Worm (Caenorhabditis elegans) whole organism, L4 larva: ENCODE results near the gene ethe-1.

Source experiments
- F26F4.8 ChIP-seq: fragments of 200-800 bp; sonication (Bioruptor generic); conservative IDR thresholded peaks from 2 replicates; pipeline ENCODE4 v1.3.6; 2022; ENCODE audit warnings: missing genetic modification characterization, missing compliant biosample characterization
- F49E8.2 ChIP-seq: sonication (generic microtip); optimal IDR thresholded peaks from 2 replicates; lab custom pipeline; 2016; ENCODE audit warnings: missing compliant biosample characterization, mild to moderate bottlenecking, missing genetic modification characterization, borderline replicate concordance
- T20F7.1 ChIP-seq: fragments of 200-800 bp; sonication (Bioruptor generic); optimal IDR thresholded peaks from 2 replicates; lab custom pipeline; 2018; ENCODE audit warnings: mild to moderate bottlenecking, missing genetic modification characterization, missing compliant biosample characterization
- Y48G9A.11 ChIP-seq: fragments of 200-800 bp; sonication (Bioruptor generic); IDR thresholded peaks from 2 replicates; pipeline ENCODE4 v1.3.6; 2022; ENCODE audit warnings: missing genetic modification reagents, missing genetic modification characterization, missing compliant biosample characterization
- ZK546.5 ChIP-seq, 2 experiments: sonication (generic microtip); optimal IDR thresholded peaks; 2 replicates each; lab custom pipeline; 2017; ENCODE audit warnings: missing biosample characterization in 2 of 2, missing genetic modification characterization in 2 of 2
- aha-1 ChIP-seq: fragments of 150-350 bp; peaks from one replicate; lab custom pipeline; 2014; ENCODE audit warnings: missing biosample characterization, missing genetic modification characterization
- aly-2 ChIP-seq: sonication (generic microtip); optimal IDR thresholded peaks from 2 replicates; lab custom pipeline; 2018; ENCODE audit warnings: missing biosample characterization, missing genetic modification characterization
- ceh-20 ChIP-seq: fragments of 200-800 bp; sonication (Bioruptor generic); IDR thresholded peaks from 2 replicates; pipeline ENCODE4 v1.3.6; 2022; ENCODE audit warnings: missing genetic modification reagents, missing genetic modification characterization, missing compliant biosample characterization
- ceh-32 ChIP-seq: sonication (generic microtip); optimal IDR thresholded peaks from 2 replicates; lab custom pipeline; 2016; ENCODE audit warnings: mild to moderate bottlenecking, missing genetic modification characterization, missing compliant biosample characterization; ENCODE audit not compliant: poor library complexity
- ceh-44 ChIP-seq: fragments of 200-800 bp; sonication (Bioruptor generic); IDR thresholded peaks from 2 replicates; pipeline ENCODE4 v1.3.6; 2022; ENCODE audit warnings: missing genetic modification reagents, missing genetic modification characterization, missing compliant biosample characterization
- ceh-62 ChIP-seq: sonication (generic microtip); optimal IDR thresholded peaks from 2 replicates; lab custom pipeline; 2017; ENCODE audit warnings: missing biosample characterization, missing genetic modification characterization
- ceh-82 ChIP-seq: sonication (generic microtip); optimal IDR thresholded peaks from 2 replicates; lab custom pipeline; 2017; ENCODE audit warnings: missing biosample characterization, missing genetic modification characterization
- cey-2 ChIP-seq: sonication (generic microtip); optimal IDR thresholded peaks from 3 replicates; lab custom pipeline; 2017; ENCODE audit warnings: missing genetic modification characterization, mild to moderate bottlenecking, missing compliant biosample characterization, antibody characterized with exemption, borderline replicate concordance; ENCODE audit not compliant: insufficient read depth
- daf-12 ChIP-seq: fragments of 150-350 bp; optimal IDR thresholded peaks from 2 replicates; lab custom pipeline; 2014; ENCODE audit warnings: missing biosample characterization, missing genetic modification reagents, missing genetic modification characterization
- daf-16 ChIP-seq, 3 experiments: sonication (generic microtip); optimal IDR thresholded peaks; 2 replicates each; lab custom pipeline; 2016 to 2017; ENCODE audit warnings: missing genetic modification characterization in 3 of 3, missing genetic modification reagents in 3 of 3, mild to moderate bottlenecking in 2 of 3, missing compliant biosample characterization in 2 of 3, missing biosample characterization in 1 of 3, moderate library complexity in 1 of 3
- daf-19 ChIP-seq: fragments of 200-800 bp; sonication (Bioruptor generic); conservative IDR thresholded peaks from 2 replicates; pipeline ENCODE4 v1.3.6; 2022; ENCODE audit warnings: missing genetic modification characterization, missing compliant biosample characterization
- dmd-6 ChIP-seq: fragments of 200-800 bp; sonication (Bioruptor generic); IDR thresholded peaks from 2 replicates; pipeline ENCODE4 v1.3.6; 2022; ENCODE audit warnings: missing genetic modification reagents, missing genetic modification characterization, missing compliant biosample characterization
- dve-1 ChIP-seq: sonication (generic microtip); optimal IDR thresholded peaks from 2 replicates; lab custom pipeline; 2017; ENCODE audit warnings: antibody characterized with exemption, mild to moderate bottlenecking, missing genetic modification characterization, missing compliant biosample characterization; ENCODE audit not compliant: insufficient read depth
- gei-8 ChIP-seq: fragments of 200-800 bp; sonication (Bioruptor generic); optimal IDR thresholded peaks from 2 replicates; lab custom pipeline; 2018; ENCODE audit warnings: mild to moderate bottlenecking, missing genetic modification characterization, missing compliant biosample characterization
- hlh-11 ChIP-seq: fragments of 200-800 bp; sonication (Bioruptor generic); optimal IDR thresholded peaks from 2 replicates; lab custom pipeline; 2018; ENCODE audit warnings: mild to moderate bottlenecking, missing genetic modification characterization, missing compliant biosample characterization
- hmg-1.1 ChIP-seq: fragments of 200-800 bp; sonication (Bioruptor generic); IDR thresholded peaks from 2 replicates; pipeline ENCODE4 v1.3.6; 2022; ENCODE audit warnings: missing genetic modification reagents, missing genetic modification characterization, missing compliant biosample characterization
- jun-1 ChIP-seq: fragments of 150-350 bp; optimal IDR thresholded peaks from 2 replicates; lab custom pipeline; 2014; ENCODE audit warnings: missing biosample characterization, missing genetic modification reagents, missing genetic modification characterization
- lim-7 ChIP-seq: fragments of 200-800 bp; sonication (Bioruptor generic); IDR thresholded peaks from 2 replicates; pipeline ENCODE4 v1.3.6; 2022; ENCODE audit warnings: missing genetic modification characterization, missing compliant biosample characterization
- lin-1 ChIP-seq: fragments of 200-800 bp; sonication (Bioruptor generic); IDR thresholded peaks from 2 replicates; pipeline ENCODE4 v1.3.6; 2022; ENCODE audit warnings: missing genetic modification reagents, missing genetic modification characterization, missing compliant biosample characterization
- lin-15B ChIP-seq: fragments of 150-350 bp; sonication (generic microtip); optimal IDR thresholded peaks from 3 replicates; lab custom pipeline; 2014; ENCODE audit warnings: missing biosample characterization, missing genetic modification characterization
- madf-9 ChIP-seq: fragments of 200-800 bp; sonication (Bioruptor generic); conservative IDR thresholded peaks from 2 replicates; pipeline ENCODE4 v1.3.6; 2022; ENCODE audit warnings: missing genetic modification reagents, missing genetic modification characterization, missing compliant biosample characterization
- mdl-1 ChIP-seq, 2 experiments: fragments of 150-350 bp in 1 of 2; sonication (generic microtip) in 1 of 2; optimal IDR thresholded peaks; 2 replicates each; lab custom pipeline; 2014 to 2017; ENCODE audit warnings: missing biosample characterization in 2 of 2, missing genetic modification characterization in 2 of 2
- nhr-10 ChIP-seq: fragments of 150-350 bp; optimal IDR thresholded peaks from 2 replicates; lab custom pipeline; 2014; ENCODE audit warnings: missing biosample characterization, missing genetic modification characterization
- nhr-237 ChIP-seq: sonication (generic microtip); optimal IDR thresholded peaks from 2 replicates; lab custom pipeline; 2017; ENCODE audit warnings: missing biosample characterization, missing genetic modification characterization
- nhr-28 ChIP-seq: fragments of 150-350 bp; optimal IDR thresholded peaks from 2 replicates; lab custom pipeline; 2014; ENCODE audit warnings: missing biosample characterization, missing genetic modification characterization
- nhr-76 ChIP-seq: fragments of 150-350 bp; optimal IDR thresholded peaks from 2 replicates; lab custom pipeline; 2014; ENCODE audit warnings: missing biosample characterization, missing genetic modification characterization
- nhr-77 ChIP-seq: fragments of 150-350 bp; optimal IDR thresholded peaks from 2 replicates; lab custom pipeline; 2014; ENCODE audit warnings: missing biosample characterization, missing genetic modification characterization
- pha-4 ChIP-seq, 2 experiments: fragments of 150-350 bp in 1 of 2; fragments of 200-800 bp in 1 of 2; sonication (Bioruptor generic) in 1 of 2; IDR thresholded peaks in 1 of 2; optimal IDR thresholded peaks in 1 of 2; 2 replicates each; pipeline versions ENCODE4 v1.3.6 to Lab custom; 2014 to 2022; ENCODE audit warnings: missing genetic modification characterization in 2 of 2, missing genetic modification reagents in 2 of 2, missing biosample characterization in 1 of 2, missing compliant biosample characterization in 1 of 2
- php-3 ChIP-seq: fragments of 200-800 bp; sonication (Bioruptor generic); IDR thresholded peaks from 2 replicates; pipeline ENCODE4 v1.3.6; 2022; ENCODE audit warnings: missing genetic modification reagents, missing genetic modification characterization, missing compliant biosample characterization
- pqm-1 ChIP-seq: sonication (generic microtip); optimal IDR thresholded peaks from 2 replicates; lab custom pipeline; 2017; ENCODE audit warnings: missing biosample characterization, missing genetic modification characterization
- rbr-2 ChIP-seq: sonication (generic microtip); optimal IDR thresholded peaks from 2 replicates; lab custom pipeline; 2016; ENCODE audit warnings: missing genotype, missing genetic modification characterization, missing compliant biosample characterization
- set-16 ChIP-seq: fragments of 200-800 bp; sonication (Bioruptor generic); IDR thresholded peaks from 2 replicates; pipeline ENCODE4 v1.3.6; 2022; ENCODE audit warnings: missing genetic modification reagents, missing genetic modification characterization, missing compliant biosample characterization
- snpc-1.2 ChIP-seq: fragments of 200-800 bp; sonication (Bioruptor generic); IDR thresholded peaks from 2 replicates; pipeline ENCODE4 v1.3.6; 2022; ENCODE audit warnings: missing genetic modification reagents, missing genetic modification characterization, missing compliant biosample characterization
- snpc-4 ChIP-seq: fragments of 150-350 bp; optimal IDR thresholded peaks from 2 replicates; lab custom pipeline; 2014; ENCODE audit warnings: missing biosample characterization, missing genetic modification characterization
- spr-1 ChIP-seq: sonication (generic microtip); optimal IDR thresholded peaks from 2 replicates; lab custom pipeline; 2016; ENCODE audit warnings: mild to moderate bottlenecking, missing genetic modification characterization, missing compliant biosample characterization
- tra-1 ChIP-seq: fragments of 200-800 bp; sonication (Bioruptor generic); IDR thresholded peaks from 2 replicates; pipeline ENCODE4 v1.3.6; 2022; ENCODE audit warnings: missing genetic modification reagents, missing genetic modification characterization, missing compliant biosample characterization
- unc-130 ChIP-seq: sonication (generic microtip); optimal IDR thresholded peaks from 2 replicates; lab custom pipeline; 2016; ENCODE audit warnings: missing genetic modification reagents, missing genetic modification characterization, missing compliant biosample characterization
- unc-39 ChIP-seq: sonication (generic microtip); optimal IDR thresholded peaks from 2 replicates; lab custom pipeline; 2017; ENCODE audit warnings: missing biosample characterization, missing genetic modification characterization
- unc-62 ChIP-seq, 3 experiments: fragments of 150-350 bp in 1 of 3; sonication (generic microtip); optimal IDR thresholded peaks in 2 of 3; peaks in 1 of 3; 1 replicate in 1 of 3; 2 replicates in 2 of 3; lab custom pipeline; 2014 to 2017; ENCODE audit warnings: missing biosample characterization in 3 of 3, missing genetic modification characterization in 3 of 3, missing genetic modification reagents in 3 of 3, missing genotype in 1 of 3
- vab-7 ChIP-seq: fragments of 200-800 bp; sonication (Bioruptor generic); IDR thresholded peaks from 2 replicates; pipeline ENCODE4 v1.3.6; 2022; ENCODE audit warnings: missing genetic modification reagents, missing genetic modification characterization, missing compliant biosample characterization
- zip-11 ChIP-seq: fragments of 200-800 bp; sonication (Bioruptor generic); IDR thresholded peaks from 2 replicates; pipeline ENCODE4 v1.3.6; 2022; ENCODE audit warnings: missing genetic modification characterization, missing compliant biosample characterization

The ethe-1 gene

ce11 chrIV:9537500-9537899 lies 28.9 kb upstream of the ethe-1 start:
- TF ChIP-seq pqm-1 (tag; lab: Kevin White, UChicago), result peak; percentile 77
- no peak for TF ChIP-seq nhr-237
- peak; percentile 76 for TF ChIP-seq dmd-6 (GFP tag; lab: Robert Waterston, UW)
- TF ChIP-seq ceh-82 (tag; lab: Kevin White, UChicago), result no peak
- TF ChIP-seq F49E8.2 (tag; lab: Kevin White, UChicago), result no peak
- peak; percentile 44 for TF ChIP-seq dve-1 (tag; lab: Kevin White, UChicago)
- TF ChIP-seq nhr-10 (tag; lab: Kevin White, UChicago), result no peak
- peak; percentile 25 for TF ChIP-seq nhr-28 (tag; lab: Kevin White, UChicago)
- TF ChIP-seq pha-4 (GFP tag; IDR thresholded peaks at IDR 0.05; lab: Robert Waterston, UW), result no peak
- TF ChIP-seq pha-4 (tag; optimal IDR thresholded peaks at IDR 0.05; lab: Kevin White, UChicago), result no peak
- no peak for TF ChIP-seq ceh-62 (tag; lab: Kevin White, UChicago)
- no peak for TF ChIP-seq gei-8 (GFP tag; lab: Kevin White, UChicago)
- no peak for TF ChIP-seq zip-11
- no peak for TF ChIP-seq daf-19
- TF ChIP-seq spr-1 (tag; lab: Kevin White, UChicago), result no peak
- no peak for TF ChIP-seq mdl-1 (tag; optimal IDR thresholded peaks at IDR 0.05; lab: Kevin White, UChicago)
- peak; percentile 21 for TF ChIP-seq T20F7.1 (GFP tag; lab: Kevin White, UChicago)
- TF ChIP-seq unc-39 (tag; lab: Kevin White, UChicago), result no peak
- TF ChIP-seq lin-15B (tag; lab: Kevin White, UChicago), result no peak
- TF ChIP-seq nhr-77 (tag; lab: Kevin White, UChicago), result no peak
- no peak for TF ChIP-seq daf-16 (GFP tag; optimal IDR thresholded peaks at IDR 0.05; lab: Kevin White, UChicago)
- peak; percentile 28 for TF ChIP-seq daf-16 (tag; optimal IDR thresholded peaks at IDR 0.05; lab: Kevin White, UChicago)
- TF ChIP-seq php-3, result peak; percentile 60
- no peak for TF ChIP-seq madf-9
- no peak for TF ChIP-seq lin-1 (GFP tag; lab: Robert Waterston, UW)
- TF ChIP-seq lim-7 (GFP tag; lab: Robert Waterston, UW), result no peak
- no peak for TF ChIP-seq aly-2 (tag; lab: Kevin White, UChicago)
- TF ChIP-seq unc-130 (GFP tag; lab: Kevin White, UChicago), result no peak
- TF ChIP-seq vab-7 (GFP tag; lab: Robert Waterston, UW), result no peak
- TF ChIP-seq unc-62 (GFP tag; optimal IDR thresholded peaks at IDR 0.05 in 1 of 2; lab: Kevin White, UChicago), result no peak
- TF ChIP-seq unc-62 (tag; optimal IDR thresholded peaks at IDR 0.05; lab: Kevin White, UChicago), result no peak
- no peak for TF ChIP-seq hmg-1.1 (GFP tag; lab: Robert Waterston, UW)
- TF ChIP-seq F26F4.8 (GFP tag; lab: Robert Waterston, UW), result no peak
- peak; percentile 68; the same call in 1 of the 2 replicates for TF ChIP-seq tra-1 (GFP tag; lab: Robert Waterston, UW)

- TF ChIP-seq aha-1 (tag; lab: Kevin White, UChicago) (peak; percentile 89), ceh-44 (GFP tag; lab: Robert Waterston, UW) (no peak), snpc-4 (no peak), unc-62 (GFP tag; optimal IDR thresholded peaks at IDR 0.05 in 1 of 2; lab: Kevin White, UChicago) (peak in 1 of 2 experiments; percentile 97), unc-62 (tag; optimal IDR thresholded peaks at IDR 0.05; lab: Kevin White, UChicago) (no peak)
Measured at ce11 chrIV:9536124-9536523, 27.6 kb upstream of the ethe-1 start.

ce11 chrIV:9535105-9535504 lies 26.5 kb upstream of the ethe-1 start:
- TF ChIP-seq ceh-82 (tag; lab: Kevin White, UChicago) (no peak), dve-1 (tag; lab: Kevin White, UChicago) (peak; percentile 22), zip-11 (no peak), set-16 (GFP tag; lab: Robert Waterston, UW) (no peak), ceh-32 (tag; lab: Kevin White, UChicago) (no peak), snpc-1.2 (no peak), spr-1 (tag; lab: Kevin White, UChicago) (no peak), ceh-20 (GFP tag; lab: Robert Waterston, UW) (no peak), unc-130 (GFP tag; lab: Kevin White, UChicago) (no peak), daf-12 (tag; lab: Kevin White, UChicago) (no peak), ZK546.5 (tag; optimal IDR thresholded peaks at IDR 0.05; lab: Kevin White, UChicago) (no peak), cey-2 (no peak), lim-7 (GFP tag; lab: Robert Waterston, UW) (no peak), nhr-28 (tag; lab: Kevin White, UChicago) (peak; percentile 63), hlh-11 (tag; lab: Kevin White, UChicago) (peak; percentile 37), rbr-2 (tag; lab: Kevin White, UChicago) (no peak), jun-1 (tag; lab: Kevin White, UChicago) (no peak), Y48G9A.11 (no peak), pqm-1 (tag; lab: Kevin White, UChicago) (no peak), snpc-4 (no peak), nhr-76 (tag; lab: Kevin White, UChicago) (no peak), F49E8.2 (tag; lab: Kevin White, UChicago) (no peak)
